Fruit fly (Drosophila melanogaster) whole organism, larva: ENCODE data around the gene Tpc1.

Source experiments
- noc ChIP-seq: fragments of 200-800 bp; sonication (Bioruptor generic); optimal IDR thresholded peaks from 3 replicates; lab custom pipeline; 2019; ENCODE audit warnings: missing biosample characterization, mild to moderate bottlenecking, missing genetic modification characterization, moderate library complexity

Tpc1 gene

dm6 chr3R:10875515-10876434, 6.2 kb downstream of the Tpc1 start, which contains the start of gene Sodh2:
Gene Sodh2, plus strand, starts transcription at chr3R:10876384.
- peak; percentile 93 for TF ChIP-seq noc (tag; lab: Kevin White, UChicago)

dm6 chr3R:10872820-10873219, 9.2 kb downstream of the Tpc1 start, which contains the start of gene CG4596:
Gene CG4596, plus strand, starts transcription at chr3R:10873038.
- TF ChIP-seq noc (tag; lab: Kevin White, UChicago): no peak

dm6 chr3R:10872148-10872783, 9.7 kb downstream of the Tpc1 start, which contains the start of gene Fdh:
Gene Fdh, minus strand, starts transcription at chr3R:10872381.
- TF ChIP-seq noc (tag; lab: Kevin White, UChicago): peak; percentile 46

dm6 chr3R:10870561-10870960, 11.4 kb downstream of the Tpc1 start:
- TF ChIP-seq noc (tag; lab: Kevin White, UChicago): peak; percentile 81

- TF ChIP-seq noc (tag; lab: Kevin White, UChicago): peak; percentile 92
These were observed 13.5 kb downstream of the Tpc1 start, which contains the start of the genes SelR and Tsp86D for dm6 chr3R:10868427-10868962. Gene SelR, minus strand, starts transcription at chr3R:10868642. Gene Tsp86D, plus strand, starts transcription at chr3R:10868708.

- TF ChIP-seq noc (tag; lab: Kevin White, UChicago): no peak
These were observed 18.0 kb downstream of the Tpc1 start for dm6 chr3R:10863956-10864355.

- no peak for TF ChIP-seq noc (tag; lab: Kevin White, UChicago)
These were observed 18.6 kb downstream of the Tpc1 start for dm6 chr3R:10863446-10863819.

dm6 chr3R:10862773-10863445, 19.1 kb downstream of the Tpc1 start, which contains the start of gene CG6574:
Gene CG6574, minus strand, starts transcription at chr3R:10862988.
- peak; percentile 46 for TF ChIP-seq noc (tag; lab: Kevin White, UChicago)

dm6 chr3R:10859713-10860112, 22.3 kb downstream of the Tpc1 start, which contains the start of gene CG14694:
Gene CG14694, minus strand, starts transcription at chr3R:10859813.
- no peak for TF ChIP-seq noc (tag; lab: Kevin White, UChicago)

dm6 chr3R:10856618-10857017, 25.4 kb downstream of the Tpc1 start, which contains the start of gene CG4570:
Gene CG4570, plus strand, starts transcription at chr3R:10856807.
- TF ChIP-seq noc (tag; lab: Kevin White, UChicago): no peak

dm6 chr3R:10854243-10854874, 27.6 kb downstream of the Tpc1 start, which contains the start of the genes CG6567 and CG4511:
Gene CG6567, minus strand, starts transcription at chr3R:10854451.
Gene CG4511, plus strand, starts transcription at chr3R:10854501.
- TF ChIP-seq noc (tag; lab: Kevin White, UChicago): peak; percentile 10

- TF ChIP-seq noc (tag; lab: Kevin White, UChicago): no peak
These were observed 29.7 kb downstream of the Tpc1 start, which contains the start of gene CG4565 for dm6 chr3R:10852232-10852774. Gene CG4565, plus strand, starts transcription at chr3R:10852724.

dm6 chr3R:10850636-10851035, 31.4 kb downstream of the Tpc1 start:
- no peak for TF ChIP-seq noc (tag; lab: Kevin White, UChicago)

- TF ChIP-seq noc (tag; lab: Kevin White, UChicago): peak; percentile 86
These were observed 32.4 kb downstream of the Tpc1 start, which contains the start of gene CG42394 for dm6 chr3R:10849515-10849973. Gene CG42394, plus strand, starts transcription at chr3R:10849825.
